Fruit fly (Drosophila melanogaster) whole organism, embryonic: ENCODE data around the gene Rab23.

Experiments
- Atf3 ChIP-seq: fragments of 200-800 bp; sonication (Bioruptor generic); optimal IDR thresholded peaks from 3 replicates; lab custom pipeline; 2016; ENCODE audit warnings: missing biosample characterization, missing genetic modification characterization
- CG11695 ChIP-seq: fragments of 200-800 bp; sonication (Bioruptor generic); IDR thresholded peaks from 3 replicates; pipeline ENCODE4 v1.3.6; 2022; ENCODE audit warnings: missing biosample characterization, missing genetic modification characterization
- CG12744 ChIP-seq: fragments of 200-800 bp; sonication (Bioruptor generic); optimal IDR thresholded peaks from 2 replicates; lab custom pipeline; 2016; ENCODE audit warnings: missing biosample characterization, missing genetic modification characterization
- CG13624 ChIP-seq: fragments of 200-800 bp; sonication (Bioruptor generic); optimal IDR thresholded peaks from 2 replicates; lab custom pipeline; 2016; ENCODE audit warnings: missing biosample characterization, missing genetic modification characterization
- CG14860 ChIP-seq: fragments of 200-800 bp; sonication (Bioruptor generic); IDR thresholded peaks from 3 replicates; pipeline ENCODE4 v1.3.6; 2022; ENCODE audit warnings: missing biosample characterization, missing genetic modification characterization; ENCODE audit not compliant: partially characterized antibody
- CG15269 ChIP-seq: fragments of 200-800 bp; sonication (Bioruptor generic); optimal IDR thresholded peaks from 2 replicates; lab custom pipeline; 2018; ENCODE audit warnings: missing biosample characterization, mild to moderate bottlenecking, missing genetic modification characterization, moderate library complexity
- CG17186 ChIP-seq: fragments of 200-800 bp; sonication (Bioruptor generic); optimal IDR thresholded peaks from 3 replicates; lab custom pipeline; 2017; ENCODE audit warnings: missing biosample characterization, missing genetic modification reagents, missing genetic modification characterization
- CG18262 ChIP-seq: fragments of 200-800 bp; optimal IDR thresholded peaks from 3 replicates; lab custom pipeline; 2019; ENCODE audit warnings: missing biosample characterization, mild to moderate bottlenecking, missing genetic modification characterization, moderate library complexity
- CG2202 ChIP-seq: fragments of 200-800 bp; sonication (Bioruptor generic); optimal IDR thresholded peaks from 2 replicates; lab custom pipeline; 2018; ENCODE audit warnings: missing biosample characterization, mild to moderate bottlenecking, missing genetic modification characterization
- CG30403 ChIP-seq: fragments of 200-800 bp; sonication (Bioruptor generic); optimal IDR thresholded peaks from 3 replicates; lab custom pipeline; 2016; ENCODE audit warnings: missing biosample characterization, missing genetic modification characterization
- CG34376 ChIP-seq: fragments of 200-800 bp; sonication (Bioruptor generic); optimal IDR thresholded peaks from 2 replicates; lab custom pipeline; 2018; ENCODE audit warnings: missing biosample characterization, mild to moderate bottlenecking, missing genetic modification characterization
- CG34422 ChIP-seq: fragments of 200-800 bp; sonication (Bioruptor generic); IDR thresholded peaks from 3 replicates; pipeline ENCODE4 v1.3.6; 2022; ENCODE audit warnings: missing biosample characterization, missing genetic modification characterization
- CG4360 ChIP-seq: fragments of 200-800 bp; sonication (Bioruptor generic); IDR thresholded peaks from 2 replicates; pipeline ENCODE4 v1.3.6; 2022; ENCODE audit warnings: missing biosample characterization, missing genetic modification characterization
- CG6689 ChIP-seq: fragments of 200-800 bp; sonication (Bioruptor generic); IDR thresholded peaks from 2 replicates; pipeline ENCODE4 v1.3.6; 2022; ENCODE audit warnings: missing biosample characterization, missing genetic modification characterization
- CG7963 ChIP-seq: fragments of 200-800 bp; sonication (Bioruptor generic); IDR thresholded peaks from 3 replicates; pipeline ENCODE4 v1.3.6; 2022; ENCODE audit warnings: missing biosample characterization, missing genetic modification characterization; ENCODE audit not compliant: partially characterized antibody
- CG7987 ChIP-seq: fragments of 200-800 bp; sonication (Bioruptor generic); optimal IDR thresholded peaks from 2 replicates; lab custom pipeline; 2018; ENCODE audit warnings: missing biosample characterization, mild to moderate bottlenecking, missing genetic modification characterization, moderate library complexity
- CG9797 ChIP-seq: fragments of 200-800 bp; sonication (Bioruptor generic); optimal IDR thresholded peaks from 3 replicates; lab custom pipeline; 2018; ENCODE audit warnings: missing biosample characterization, mild to moderate bottlenecking, missing genetic modification characterization
- Dbx ChIP-seq: fragments of 200-800 bp; sonication (Bioruptor generic); IDR thresholded peaks from 3 replicates; pipeline ENCODE4 v1.3.6; 2022; ENCODE audit warnings: missing biosample characterization, missing genetic modification characterization
- E2f1 ChIP-seq: fragments of 200-800 bp; sonication (Bioruptor generic); IDR thresholded peaks from 2 replicates; pipeline ENCODE4 v1.3.6; 2022; ENCODE audit warnings: missing biosample characterization, missing genetic modification characterization
- Elba2 ChIP-seq: fragments of 200-800 bp; sonication (Bioruptor generic); optimal IDR thresholded peaks from 3 replicates; lab custom pipeline; 2016; ENCODE audit warnings: missing biosample characterization, missing genetic modification characterization
- Myb ChIP-seq: fragments of 200-800 bp; sonication (Bioruptor generic); optimal IDR thresholded peaks from 2 replicates; lab custom pipeline; 2016; ENCODE audit warnings: missing biosample characterization, missing genetic modification characterization
- NC2α ChIP-seq: fragments of 200-800 bp; sonication (Bioruptor generic); optimal IDR thresholded peaks from 2 replicates; lab custom pipeline; 2016; ENCODE audit warnings: missing biosample characterization, missing genetic modification characterization
- Scr ChIP-seq: fragments of 200-800 bp; sonication (Bioruptor generic); IDR thresholded peaks from 2 replicates; pipeline ENCODE4 v1.3.6; 2022; ENCODE audit warnings: missing biosample characterization, missing genetic modification characterization; ENCODE audit not compliant: partially characterized antibody
- abd-A ChIP-seq: fragments of 200-800 bp; sonication (Bioruptor generic); optimal IDR thresholded peaks from 3 replicates; lab custom pipeline; 2019; ENCODE audit warnings: missing biosample characterization, mild to moderate bottlenecking, missing genetic modification characterization, moderate library complexity
- al ChIP-seq: fragments of 200-800 bp; sonication (Bioruptor generic); IDR thresholded peaks from 2 replicates; pipeline ENCODE4 v1.3.6; 2022; ENCODE audit warnings: missing biosample characterization, missing genetic modification characterization
- bowl ChIP-seq: fragments of 200-800 bp; sonication (Bioruptor generic); IDR thresholded peaks from 2 replicates; pipeline ENCODE4 v1.3.6; 2022; ENCODE audit warnings: missing biosample characterization, missing genetic modification characterization
- chinmo ChIP-seq: fragments of 200-800 bp; sonication (Bioruptor generic); IDR thresholded peaks from 4 replicates; pipeline ENCODE4 v1.3.6; 2022; ENCODE audit warnings: missing biosample characterization, missing genetic modification characterization; ENCODE audit not compliant: partially characterized antibody
- crol ChIP-seq: fragments of 200-800 bp; sonication (Bioruptor generic); IDR thresholded peaks from 2 replicates; pipeline ENCODE4 v1.3.6; 2022; ENCODE audit warnings: missing biosample characterization, missing genetic modification characterization
- dimm ChIP-seq: fragments of 200-800 bp; sonication (Bioruptor generic); IDR thresholded peaks from 2 replicates; pipeline ENCODE4 v1.3.6; 2022; ENCODE audit warnings: missing biosample characterization, missing genetic modification characterization
- ems ChIP-seq: fragments of 200-800 bp; sonication (Bioruptor generic); optimal IDR thresholded peaks from 3 replicates; lab custom pipeline; 2016; ENCODE audit warnings: missing biosample characterization, missing genetic modification characterization
- fd102C ChIP-seq: fragments of 200-800 bp; sonication (Bioruptor generic); optimal IDR thresholded peaks from 2 replicates; lab custom pipeline; 2018; ENCODE audit warnings: missing biosample characterization, mild to moderate bottlenecking, missing genetic modification characterization, moderate library complexity
- gcm2 ChIP-seq: fragments of 200-800 bp; sonication (Bioruptor generic); optimal IDR thresholded peaks from 2 replicates; lab custom pipeline; 2016; ENCODE audit warnings: missing biosample characterization, missing genetic modification characterization
- knrl ChIP-seq: fragments of 200-800 bp; sonication (Bioruptor generic); IDR thresholded peaks from 3 replicates; pipeline ENCODE4 v1.3.6; 2022; ENCODE audit warnings: missing biosample characterization, missing genetic modification characterization; ENCODE audit not compliant: partially characterized antibody
- mam ChIP-seq: fragments of 200-800 bp; sonication (Bioruptor generic); optimal IDR thresholded peaks from 3 replicates; lab custom pipeline; 2016; ENCODE audit warnings: missing biosample characterization, missing genetic modification characterization
- nau ChIP-seq: fragments of 200-800 bp; sonication (Bioruptor generic); optimal IDR thresholded peaks from 3 replicates; lab custom pipeline; 2017; ENCODE audit warnings: missing biosample characterization, mild to moderate bottlenecking, missing genetic modification characterization, missing genetic modification reagents
- nmo ChIP-seq: fragments of 200-800 bp; sonication (Bioruptor generic); optimal IDR thresholded peaks from 2 replicates; lab custom pipeline; 2018; ENCODE audit warnings: missing biosample characterization, mild to moderate bottlenecking, missing genetic modification characterization, moderate library complexity
- oc ChIP-seq: fragments of 200-800 bp; sonication (Bioruptor generic); optimal IDR thresholded peaks from 2 replicates; lab custom pipeline; 2018; ENCODE audit warnings: missing biosample characterization, mild to moderate bottlenecking, missing genetic modification characterization, moderate library complexity
- org-1 ChIP-seq: fragments of 200-800 bp; sonication (Bioruptor generic); optimal IDR thresholded peaks from 2 replicates; lab custom pipeline; 2017; ENCODE audit warnings: missing biosample characterization, missing genetic modification characterization
- pfk ChIP-seq: fragments of 200-800 bp; sonication (Bioruptor generic); optimal IDR thresholded peaks from 2 replicates; lab custom pipeline; 2018; ENCODE audit warnings: missing biosample characterization, mild to moderate bottlenecking, missing genetic modification characterization, moderate library complexity
- sens ChIP-seq: fragments of 200-800 bp; sonication (Bioruptor generic); peaks from one replicate; lab custom pipeline; 2016; ENCODE audit warnings: missing biosample characterization, missing genetic modification characterization
- sob ChIP-seq: fragments of 200-800 bp; sonication (Bioruptor generic); IDR thresholded peaks from 2 replicates; pipeline ENCODE4 v1.3.6; 2022; ENCODE audit warnings: missing biosample characterization, missing genetic modification characterization
- vvl ChIP-seq: fragments of 200-800 bp; sonication (Bioruptor generic); IDR thresholded peaks from 2 replicates; pipeline ENCODE4 v1.3.6; 2022; ENCODE audit warnings: missing biosample characterization, missing genetic modification characterization

Rab23 gene

DNA sequence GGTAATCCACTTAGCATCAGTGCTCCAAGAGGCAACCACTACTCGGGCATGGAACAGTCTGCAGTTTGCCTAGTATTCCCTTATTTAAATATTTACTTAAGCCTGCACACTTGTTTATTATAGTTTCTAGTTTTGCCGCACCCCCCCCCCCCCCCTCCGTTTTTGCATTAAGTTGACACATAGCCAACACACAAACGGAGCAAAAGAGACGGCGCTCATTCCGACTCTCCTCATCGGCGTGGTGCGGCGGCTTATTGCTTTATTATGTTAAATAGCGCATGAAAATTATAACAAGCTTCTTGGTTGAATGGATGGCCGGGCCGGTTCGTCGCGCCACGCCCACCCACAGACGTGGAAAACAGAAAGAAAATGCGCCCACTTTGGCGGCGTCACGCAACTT lies 4.4 kb upstream of the Rab23 start:
- no peak for TF ChIP-seq nau (GFP tag; lab: Kevin White, UChicago)
- TF ChIP-seq Myb (GFP tag; lab: Kevin White, UChicago): no peak
- TF ChIP-seq knrl: no peak
- no peak for TF ChIP-seq CG12744 (GFP tag; lab: Kevin White, UChicago)
- no peak for TF ChIP-seq E2f1 (GFP tag; lab: Robert Waterston, UW)
- no peak for TF ChIP-seq Scr
- 0 out of 2 replicates have a peak, but pooled peaks have one; percentile 20 for TF ChIP-seq crol (GFP tag; lab: Robert Waterston, UW)
- TF ChIP-seq fd102C (GFP tag; lab: Kevin White, UChicago): no peak
- TF ChIP-seq CG2202 (tag; lab: Kevin White, UChicago): no peak
- TF ChIP-seq CG34422 (GFP tag; lab: Robert Waterston, UW): no peak
- no peak for TF ChIP-seq gcm2 (GFP tag; lab: Kevin White, UChicago)
- no peak for TF ChIP-seq org-1 (GFP tag; lab: Kevin White, UChicago)
- no peak for TF ChIP-seq CG15269 (tag; lab: Kevin White, UChicago)
- TF ChIP-seq CG14860 (GFP tag; lab: Robert Waterston, UW): 0 out of 3 replicates have a peak, but pooled peaks have one; percentile 13
- TF ChIP-seq CG34376 (GFP tag; lab: Kevin White, UChicago): no peak
- peak; percentile 67 for TF ChIP-seq oc
- TF ChIP-seq al (GFP tag; lab: Robert Waterston, UW): no peak
- no peak for TF ChIP-seq CG17186 (GFP tag; lab: Kevin White, UChicago)
- TF ChIP-seq NC2α (GFP tag; lab: Kevin White, UChicago): no peak
- TF ChIP-seq dimm (GFP tag; lab: Robert Waterston, UW): no peak
- TF ChIP-seq CG7987: no peak
- TF ChIP-seq CG9797 (GFP tag; lab: Kevin White, UChicago): no peak
- TF ChIP-seq CG30403: no peak
- no peak for TF ChIP-seq chinmo (GFP tag; lab: Robert Waterston, UW)
- TF ChIP-seq CG13624 (GFP tag; lab: Kevin White, UChicago): no peak
- TF ChIP-seq sob (GFP tag; lab: Robert Waterston, UW): no peak
- TF ChIP-seq vvl (GFP tag; lab: Robert Waterston, UW): peak; percentile 57
- no peak for TF ChIP-seq CG7963 (GFP tag; lab: Robert Waterston, UW)
- TF ChIP-seq CG11695 (GFP tag; lab: Robert Waterston, UW): no peak
- TF ChIP-seq sens (GFP tag; lab: Kevin White, UChicago): peak; percentile 11
- TF ChIP-seq abd-A (tag; lab: Kevin White, UChicago): peak; percentile 82
- no peak for TF ChIP-seq Dbx (GFP tag; lab: Robert Waterston, UW)
- TF ChIP-seq bowl (GFP tag; lab: Robert Waterston, UW): no peak
- TF ChIP-seq CG4360 (GFP tag; lab: Robert Waterston, UW): no peak
- TF ChIP-seq Atf3: no peak
- no peak for TF ChIP-seq CG18262 (tag; lab: Kevin White, UChicago)
- TF ChIP-seq mam (GFP tag; lab: Kevin White, UChicago): no peak
- no peak for TF ChIP-seq ems (GFP tag; lab: Kevin White, UChicago)
- TF ChIP-seq pfk (GFP tag; lab: Kevin White, UChicago): no peak
- no peak for TF ChIP-seq nmo (GFP tag; lab: Kevin White, UChicago)
- no peak for TF ChIP-seq CG6689
- no peak for TF ChIP-seq Elba2 (GFP tag; lab: Kevin White, UChicago)
